Fruit fly (Drosophila melanogaster) whole organism, prepupa: ENCODE measurements around the gene mRpL39.
A peak's percentile ranks its signal among the peaks of the same experiment; 100 is the strongest.

Experiments used
- Blimp-1 ChIP-seq: fragments of 200-800 bp; sonication (Bioruptor generic); optimal IDR thresholded peaks from 3 replicates; lab custom pipeline; 2017; ENCODE audit warnings: missing biosample characterization, missing genetic modification characterization, mild to moderate bottlenecking, moderate library complexity, missing genetic modification reagents
- CG10631 ChIP-seq: fragments of 200-800 bp; sonication (Bioruptor generic); optimal IDR thresholded peaks from 2 replicates; lab custom pipeline; 2016; ENCODE audit warnings: missing biosample characterization, missing genetic modification characterization
- CG11294 ChIP-seq: fragments of 200-800 bp; sonication (Bioruptor generic); IDR thresholded peaks from 2 replicates; pipeline ENCODE4 v1.3.6; 2022; ENCODE audit warnings: missing biosample characterization, missing genetic modification characterization
- CG11762 ChIP-seq: fragments of 200-800 bp; sonication (Bioruptor generic); optimal IDR thresholded peaks from 3 replicates; lab custom pipeline; 2016; ENCODE audit warnings: missing biosample characterization, missing genetic modification characterization; ENCODE audit not compliant: insufficient read depth
- CG1621 ChIP-seq: fragments of 200-800 bp; sonication (Bioruptor generic); optimal IDR thresholded peaks from 3 replicates; lab custom pipeline; 2018; ENCODE audit warnings: missing biosample characterization, mild to moderate bottlenecking, missing genetic modification characterization
- CG3032 ChIP-seq: fragments of 200-800 bp; optimal IDR thresholded peaks from 2 replicates; lab custom pipeline; 2019; ENCODE audit warnings: missing biosample characterization, mild to moderate bottlenecking, missing genetic modification characterization, moderate library complexity
- CG31627 ChIP-seq: fragments of 200-800 bp; sonication (Bioruptor generic); optimal IDR thresholded peaks from 3 replicates; lab custom pipeline; 2016; ENCODE audit warnings: missing biosample characterization, missing genetic modification characterization
- CG32006 ChIP-seq: fragments of 200-800 bp; sonication (Bioruptor generic); optimal IDR thresholded peaks from 3 replicates; lab custom pipeline; 2017; ENCODE audit warnings: missing biosample characterization, mild to moderate bottlenecking, missing genetic modification characterization
- CG4318 ChIP-seq: fragments of 200-800 bp; sonication (Bioruptor generic); optimal IDR thresholded peaks from 3 replicates; lab custom pipeline; 2017; ENCODE audit warnings: missing biosample characterization, mild to moderate bottlenecking, missing genetic modification characterization
- CG6163 ChIP-seq: fragments of 200-800 bp; sonication (Bioruptor generic); IDR thresholded peaks from 3 replicates; pipeline ENCODE4 v1.3.6; 2022; ENCODE audit warnings: missing biosample characterization, missing genetic modification characterization
- CG6276 ChIP-seq: fragments of 200-800 bp; sonication (Bioruptor generic); optimal IDR thresholded peaks from 2 replicates; lab custom pipeline; 2017; ENCODE audit warnings: missing biosample characterization, mild to moderate bottlenecking, missing genetic modification characterization
- CG6792 ChIP-seq: fragments of 200-800 bp; sonication (Bioruptor generic); optimal IDR thresholded peaks from 3 replicates; lab custom pipeline; 2016; ENCODE audit warnings: missing biosample characterization, missing genetic modification characterization
- CG6854 ChIP-seq: fragments of 200-800 bp; sonication (Bioruptor generic); optimal IDR thresholded peaks from 2 replicates; lab custom pipeline; 2017; ENCODE audit warnings: missing biosample characterization, mild to moderate bottlenecking, missing genetic modification characterization
- CG7368 ChIP-seq: fragments of 200-800 bp; sonication (Bioruptor generic); optimal IDR thresholded peaks from 3 replicates; lab custom pipeline; 2016; ENCODE audit warnings: missing biosample characterization, missing genetic modification characterization
- CG8319 ChIP-seq: fragments of 200-800 bp; sonication (Bioruptor generic); optimal IDR thresholded peaks from 3 replicates; lab custom pipeline; 2016; ENCODE audit warnings: missing biosample characterization, missing genetic modification characterization
- CG8632 ChIP-seq: fragments of 200-800 bp; sonication (Bioruptor generic); optimal IDR thresholded peaks from 3 replicates; lab custom pipeline; 2016; ENCODE audit warnings: missing biosample characterization, missing genetic modification characterization
- CG9139 ChIP-seq: fragments of 200-800 bp; sonication (Bioruptor generic); optimal IDR thresholded peaks from 3 replicates; lab custom pipeline; 2017; ENCODE audit warnings: missing biosample characterization, mild to moderate bottlenecking, missing genetic modification characterization
- Eip78C ChIP-seq: fragments of 200-800 bp; sonication (Bioruptor generic); peaks from one replicate; lab custom pipeline; 2016; ENCODE audit warnings: missing biosample characterization, missing genetic modification characterization
- Eip93F ChIP-seq: fragments of 200-800 bp; sonication (Bioruptor generic); optimal IDR thresholded peaks from 2 replicates; lab custom pipeline; 2016; ENCODE audit warnings: missing biosample characterization, mild to moderate bottlenecking, missing genetic modification characterization
- Ets21C ChIP-seq: fragments of 200-800 bp; sonication (Bioruptor generic); optimal IDR thresholded peaks from 3 replicates; lab custom pipeline; 2016; ENCODE audit warnings: missing biosample characterization, missing genetic modification characterization
- Ets96B ChIP-seq: fragments of 200-800 bp; optimal IDR thresholded peaks from 2 replicates; lab custom pipeline; 2019; ENCODE audit warnings: missing biosample characterization, mild to moderate bottlenecking, missing genetic modification characterization, moderate library complexity
- Gug ChIP-seq: fragments of 200-800 bp; sonication (Bioruptor generic); IDR thresholded peaks from 2 replicates; pipeline ENCODE4 v1.3.6; 2022; ENCODE audit warnings: missing biosample characterization, missing genetic modification characterization
- Hr38 ChIP-seq: sonication (Bioruptor generic); optimal IDR thresholded peaks from 2 replicates; lab custom pipeline; 2016; ENCODE audit warnings: missing biosample characterization, missing genetic modification characterization
- Lpt ChIP-seq: fragments of 200-800 bp; sonication (Bioruptor generic); optimal IDR thresholded peaks from 3 replicates; lab custom pipeline; 2016; ENCODE audit warnings: missing biosample characterization, missing genetic modification characterization
- OdsH ChIP-seq: fragments of 200-800 bp; sonication (Bioruptor generic); optimal IDR thresholded peaks from 3 replicates; lab custom pipeline; 2016; ENCODE audit warnings: missing biosample characterization, missing genetic modification characterization
- Smox ChIP-seq: fragments of 200-800 bp; sonication (Bioruptor generic); optimal IDR thresholded peaks from 3 replicates; lab custom pipeline; 2016; ENCODE audit warnings: missing biosample characterization, missing genetic modification characterization
- Sox102F ChIP-seq: fragments of 200-800 bp; sonication (Bioruptor generic); optimal IDR thresholded peaks from 2 replicates; lab custom pipeline; 2016; ENCODE audit warnings: missing biosample characterization, mild to moderate bottlenecking, missing genetic modification characterization
- Sox14 ChIP-seq: fragments of 200-800 bp; sonication (Bioruptor generic); optimal IDR thresholded peaks from 3 replicates; lab custom pipeline; 2016; ENCODE audit warnings: missing biosample characterization, missing genetic modification characterization
- Sox15 ChIP-seq: fragments of 200-800 bp; sonication (Bioruptor generic); optimal IDR thresholded peaks from 3 replicates; lab custom pipeline; 2016; ENCODE audit warnings: missing biosample characterization, missing genetic modification characterization
- achi ChIP-seq: fragments of 200-800 bp; sonication (Bioruptor generic); optimal IDR thresholded peaks from 3 replicates; lab custom pipeline; 2016; ENCODE audit warnings: missing biosample characterization, missing genetic modification characterization
- acj6 ChIP-seq: fragments of 200-800 bp; sonication (Bioruptor generic); optimal IDR thresholded peaks from 3 replicates; lab custom pipeline; 2016; ENCODE audit warnings: missing biosample characterization, missing genetic modification characterization
- cyc ChIP-seq: fragments of 200-800 bp; sonication (Bioruptor generic); optimal IDR thresholded peaks from 3 replicates; lab custom pipeline; 2016; ENCODE audit warnings: missing biosample characterization, missing genetic modification characterization
- dsx ChIP-seq: fragments of 200-800 bp; optimal IDR thresholded peaks from 3 replicates; lab custom pipeline; 2019; ENCODE audit warnings: missing biosample characterization, mild to moderate bottlenecking, missing genetic modification characterization, moderate library complexity; ENCODE audit not compliant: poor library complexity, severe bottlenecking
- esn ChIP-seq: fragments of 200-800 bp; sonication (Bioruptor generic); optimal IDR thresholded peaks from 2 replicates; lab custom pipeline; 2016; ENCODE audit warnings: missing biosample characterization, mild to moderate bottlenecking, missing genetic modification characterization, moderate library complexity
- fd59A ChIP-seq: fragments of 200-800 bp; sonication (Bioruptor generic); optimal IDR thresholded peaks from 2 replicates; lab custom pipeline; 2017; ENCODE audit warnings: missing biosample characterization, mild to moderate bottlenecking, missing genetic modification characterization, missing genetic modification reagents
- fd85E ChIP-seq: fragments of 200-800 bp; sonication (Bioruptor generic); optimal IDR thresholded peaks from 3 replicates; lab custom pipeline; 2016; ENCODE audit warnings: missing biosample characterization, missing genetic modification characterization
- net ChIP-seq: fragments of 200-800 bp; sonication (Bioruptor generic); optimal IDR thresholded peaks from 3 replicates; lab custom pipeline; 2016; ENCODE audit warnings: missing biosample characterization, missing genetic modification characterization
- pdm3 ChIP-seq: fragments of 200-800 bp; sonication (Bioruptor generic); optimal IDR thresholded peaks from 3 replicates; lab custom pipeline; 2016; ENCODE audit warnings: missing biosample characterization, missing genetic modification characterization
- salr ChIP-seq, 2 experiments: fragments of 200-800 bp; sonication (Bioruptor generic); optimal IDR thresholded peaks; 3 replicates each; lab custom pipeline; 2016 to 2018; ENCODE audit warnings: missing biosample characterization in 2 of 2, missing genetic modification characterization in 2 of 2, mild to moderate bottlenecking in 1 of 2
- ss ChIP-seq, 2 experiments: fragments of 200-800 bp; sonication (Bioruptor generic); optimal IDR thresholded peaks; 2 replicates in 1 of 2; 3 replicates in 1 of 2; lab custom pipeline; 2017 to 2018; ENCODE audit warnings: mild to moderate bottlenecking in 2 of 2, missing biosample characterization in 2 of 2, missing genetic modification characterization in 2 of 2, moderate library complexity in 1 of 2
- topi ChIP-seq: fragments of 200-800 bp; sonication (Bioruptor generic); optimal IDR thresholded peaks from 3 replicates; lab custom pipeline; 2016; ENCODE audit warnings: missing biosample characterization, missing genetic modification characterization
- vri ChIP-seq: fragments of 200-800 bp; sonication (Bioruptor generic); optimal IDR thresholded peaks from 3 replicates; lab custom pipeline; 2016; ENCODE audit warnings: missing biosample characterization, mild to moderate bottlenecking, missing genetic modification characterization

The mRpL39 gene

DNA sequence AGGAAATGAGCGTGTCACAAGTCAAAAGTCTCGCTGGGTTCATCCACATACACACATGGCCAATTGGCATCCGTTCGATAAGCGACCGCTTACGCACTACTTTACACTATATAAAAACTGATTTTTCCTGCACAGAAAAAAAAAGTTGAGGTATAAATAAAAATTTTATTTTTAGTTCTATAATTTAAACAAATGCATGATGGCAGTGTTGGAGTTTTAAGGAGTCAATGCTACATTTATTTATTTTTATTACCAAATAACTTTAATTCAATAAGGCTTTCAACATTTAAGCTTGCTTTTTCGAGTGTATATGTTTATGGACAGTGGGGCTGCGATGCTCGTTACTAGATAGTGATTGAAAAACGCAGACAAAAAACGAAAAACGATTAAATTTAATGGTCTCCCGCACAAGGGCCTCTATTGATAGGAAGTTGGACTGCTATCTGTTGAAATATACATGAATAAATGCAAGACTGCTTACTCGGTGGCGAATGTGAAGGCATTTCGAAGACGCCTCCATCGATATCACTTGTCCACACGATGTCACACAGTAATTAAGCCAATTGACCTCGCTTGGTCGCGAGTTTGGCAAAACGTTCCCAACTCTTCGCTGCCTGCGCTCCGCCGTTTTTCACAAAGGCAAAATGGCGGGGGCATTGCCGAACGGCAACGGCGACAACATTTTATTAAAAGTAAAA is 12.3 kb upstream of the mRpL39 start (continued):
- TF ChIP-seq salr (GFP tag; optimal IDR thresholded peaks at IDR 0.05; lab: Kevin White, UChicago): peak; percentile 44 to 72
- peak; percentile 62 to 81 for TF ChIP-seq ss (GFP tag; optimal IDR thresholded peaks at IDR 0.05; lab: Kevin White, UChicago)
- peak; percentile 33 for TF ChIP-seq Sox102F (GFP tag; lab: Kevin White, UChicago)
- peak; percentile 81 for TF ChIP-seq Gug
- peak; percentile 94 for TF ChIP-seq Eip78C (GFP tag; lab: Kevin White, UChicago)
- no peak for TF ChIP-seq Eip93F (GFP tag; lab: Kevin White, UChicago)
- TF ChIP-seq Ets21C (GFP tag; lab: Kevin White, UChicago): peak; percentile 25
- TF ChIP-seq CG31627 (GFP tag; lab: Kevin White, UChicago): peak; percentile 38
- peak; percentile 38 for TF ChIP-seq CG4318 (GFP tag; lab: Kevin White, UChicago)
- TF ChIP-seq CG32006 (GFP tag; lab: Kevin White, UChicago): peak; percentile 83
- TF ChIP-seq Sox14: peak; percentile 71
- peak; percentile 71 for TF ChIP-seq esn
- TF ChIP-seq vri (GFP tag; lab: Kevin White, UChicago): no peak
- TF ChIP-seq Smox (GFP tag; lab: Kevin White, UChicago): peak; percentile 51
- no peak for TF ChIP-seq fd85E (GFP tag; lab: Kevin White, UChicago)
- TF ChIP-seq achi (GFP tag; lab: Kevin White, UChicago): peak; percentile 78

DNA sequence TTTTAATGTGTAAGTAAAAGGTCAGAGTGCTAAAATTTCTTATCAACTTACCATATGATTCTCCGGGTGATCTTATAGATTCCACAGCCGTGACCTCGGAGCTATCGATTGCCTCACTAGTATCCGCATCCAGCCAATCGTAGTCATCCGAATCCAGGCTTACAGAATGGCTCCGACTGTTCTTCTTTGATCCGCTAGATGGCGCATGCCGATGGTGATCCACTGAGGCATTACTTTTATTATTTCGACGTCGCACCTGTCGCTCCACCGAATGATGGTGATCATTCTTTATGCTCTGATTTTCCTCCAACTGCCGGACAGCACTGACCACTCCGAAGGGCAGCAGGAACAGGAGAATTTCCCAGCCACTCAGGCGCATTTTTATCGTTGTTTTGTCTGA is 11.7 kb upstream of the mRpL39 start:
- TF ChIP-seq CG9139 (GFP tag; lab: Kevin White, UChicago): no peak
- no peak for TF ChIP-seq Sox14
- TF ChIP-seq Sox15 (GFP tag; lab: Kevin White, UChicago): no peak
- TF ChIP-seq Eip78C (GFP tag; lab: Kevin White, UChicago): no peak
- TF ChIP-seq CG6792: no peak
- TF ChIP-seq vri (GFP tag; lab: Kevin White, UChicago): no peak
- TF ChIP-seq CG4318 (GFP tag; lab: Kevin White, UChicago): no peak
- TF ChIP-seq CG11294 (GFP tag; lab: Robert Waterston, UW): no peak
- no peak for TF ChIP-seq CG31627 (GFP tag; lab: Kevin White, UChicago)
- no peak for TF ChIP-seq CG6276
- TF ChIP-seq acj6 (GFP tag; lab: Kevin White, UChicago): no peak
- no peak for TF ChIP-seq CG8319 (GFP tag; lab: Kevin White, UChicago)
- TF ChIP-seq topi (GFP tag; lab: Kevin White, UChicago): no peak
- no peak for TF ChIP-seq CG8632
- no peak for TF ChIP-seq Eip93F (GFP tag; lab: Kevin White, UChicago)
- no peak for TF ChIP-seq CG10631 (GFP tag; lab: Kevin White, UChicago)
- no peak for TF ChIP-seq achi (GFP tag; lab: Kevin White, UChicago)
- no peak for TF ChIP-seq net (GFP tag; lab: Kevin White, UChicago)

- peak; percentile 27 for TF ChIP-seq Eip78C (GFP tag; lab: Kevin White, UChicago)
- peak; percentile 92 for TF ChIP-seq Blimp-1 (GFP tag; lab: Kevin White, UChicago)
- no peak for TF ChIP-seq Hr38 (GFP tag; lab: Kevin White, UChicago)
Observed at dm6 chr3L:15010601-15011000, 11.1 kb upstream of the mRpL39 start.

dm6 chr3L:15009681-15010080 is 10.2 kb upstream of the mRpL39 start:
- TF ChIP-seq cyc (GFP tag; lab: Kevin White, UChicago): no peak
- TF ChIP-seq CG6792: no peak
- TF ChIP-seq esn: no peak
- no peak for TF ChIP-seq CG6276
- TF ChIP-seq CG6163 (GFP tag; lab: Robert Waterston, UW): peak; percentile 49; the same call in 1 of the 3 replicates
- TF ChIP-seq Smox (GFP tag; lab: Kevin White, UChicago): no peak
- no peak for TF ChIP-seq net (GFP tag; lab: Kevin White, UChicago)
- TF ChIP-seq acj6 (GFP tag; lab: Kevin White, UChicago): no peak
- TF ChIP-seq fd59A: no peak
- TF ChIP-seq achi (GFP tag; lab: Kevin White, UChicago): peak; percentile 3
- no peak for TF ChIP-seq Lpt
- TF ChIP-seq Ets96B: no peak
- no peak for TF ChIP-seq CG9139 (GFP tag; lab: Kevin White, UChicago)
- TF ChIP-seq CG3032 (tag; lab: Kevin White, UChicago): no peak
- no peak for TF ChIP-seq CG4318 (GFP tag; lab: Kevin White, UChicago)
- no peak for TF ChIP-seq CG7368 (GFP tag; lab: Kevin White, UChicago)
- no peak for TF ChIP-seq pdm3
- no peak for TF ChIP-seq Blimp-1 (GFP tag; lab: Kevin White, UChicago)
- no peak for TF ChIP-seq CG6854 (GFP tag; lab: Kevin White, UChicago)
- TF ChIP-seq ss (GFP tag; optimal IDR thresholded peaks at IDR 0.05; lab: Kevin White, UChicago): no peak
- TF ChIP-seq CG11762 (GFP tag; lab: Kevin White, UChicago): no peak
- no peak for TF ChIP-seq Sox15 (GFP tag; lab: Kevin White, UChicago)
- TF ChIP-seq CG1621 (tag; lab: Kevin White, UChicago): no peak
- TF ChIP-seq salr (GFP tag; optimal IDR thresholded peaks at IDR 0.05; lab: Kevin White, UChicago): no peak
- TF ChIP-seq Eip93F (GFP tag; lab: Kevin White, UChicago): no peak
- TF ChIP-seq dsx (GFP tag; lab: Kevin White, UChicago): no peak
- peak; percentile 7 for TF ChIP-seq OdsH
